Worm (Caenorhabditis elegans): Measurements from ENCODE around the gene daf-2.

Gene daf-2

DNA sequence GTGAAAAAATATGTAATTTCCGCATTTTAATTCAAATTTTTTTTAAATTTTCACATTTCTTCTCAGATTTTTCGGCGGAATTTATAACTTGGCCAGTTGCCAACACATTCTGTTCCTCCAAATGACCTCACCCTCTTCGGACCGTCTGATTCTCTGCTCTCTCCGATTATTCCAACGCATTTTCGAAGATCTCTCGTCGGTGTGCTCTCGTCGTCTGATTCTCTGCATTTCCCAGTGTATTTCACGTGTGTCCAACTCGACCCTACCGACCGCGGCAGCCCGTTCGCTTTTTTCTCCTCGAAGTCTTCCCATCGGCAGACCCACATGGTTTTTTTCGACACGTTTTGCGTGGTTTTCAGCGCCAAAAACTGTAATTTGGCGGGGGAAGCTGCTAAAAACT lies 93.4 kb downstream of the daf-2 start:
- TF ChIP-seq ceh-82 (tag; optimal IDR thresholded peaks at IDR 0.05) (peak in 1 of 3 experiments; percentile 25), blmp-1 (tag; optimal IDR thresholded peaks at IDR 0.05) (peak; percentile 13), lin-14 (GFP tag; optimal IDR thresholded peaks at IDR 0.05) (peak; percentile 79), mep-1 (tag; optimal IDR thresholded peaks at IDR 0.05) (peak; percentile 57), nhr-71 (tag; optimal IDR thresholded peaks at IDR 0.05) (no peak), aha-1 (tag; optimal IDR thresholded peaks at IDR 0.05) (no peak), elt-2 (tag; optimal IDR thresholded peaks at IDR 0.05) (no peak), lin-35 (GFP tag; optimal IDR thresholded peaks at IDR 0.05) (peak; percentile 20 to 28), lin-39 (tag; optimal IDR thresholded peaks at IDR 0.05) (no peak), nhr-85 (tag) (peak; percentile 29), hlh-4 (tag; optimal IDR thresholded peaks at IDR 0.05) (no peak), aly-2 (tag; optimal IDR thresholded peaks at IDR 0.05) (no peak), efl-1 (optimal IDR thresholded peaks at IDR 0.05) (peak; percentile 64 to 68), efl-1 (GFP tag; optimal IDR thresholded peaks at IDR 0.05 in 1 of 2) (peak in 1 of 2 experiments; percentile 32), C34B4.2 (tag; optimal IDR thresholded peaks at IDR 0.05) (no peak), sptf-1 (tag; optimal IDR thresholded peaks at IDR 0.05) (no peak), F16B12.6 (tag; optimal IDR thresholded peaks at IDR 0.05) (peak; percentile 9), tbx-2 (tag; optimal IDR thresholded peaks at IDR 0.05) (peak; percentile 17), dpl-1 (GFP tag; optimal IDR thresholded peaks at IDR 0.05) (peak in 2 of 3 experiments; percentile 32 to 34), egl-27 (tag; optimal IDR thresholded peaks at IDR 0.05) (no peak), unc-130 (tag; optimal IDR thresholded peaks at IDR 0.05) (no peak), snpc-4 (tag; optimal IDR thresholded peaks at IDR 0.05) (no peak), efl-3 (GFP tag; optimal IDR thresholded peaks at IDR 0.05) (no peak), nhr-76 (tag; optimal IDR thresholded peaks at IDR 0.05) (no peak), lsy-2 (tag; optimal IDR thresholded peaks at IDR 0.05) (peak; percentile 25 to 30), lin-15B (tag; optimal IDR thresholded peaks at IDR 0.05) (no peak), snu-23 (GFP tag; optimal IDR thresholded peaks at IDR 0.05) (peak; percentile 45), sox-4 (tag; optimal IDR thresholded peaks at IDR 0.05) (no peak), ama-1 (optimal IDR thresholded peaks at IDR 0.05) (no peak), rnt-1 (tag; optimal IDR thresholded peaks at IDR 0.05) (no peak)

- TF ChIP-seq Y116A8C.19 (tag; optimal IDR thresholded peaks at IDR 0.05; ENCODE audit: borderline replicate concordance) = no peak
- TF ChIP-seq hlh-4 (tag; optimal IDR thresholded peaks at IDR 0.05) = no peak
- TF ChIP-seq efl-1 (optimal IDR thresholded peaks at IDR 0.05) = no peak
- TF ChIP-seq efl-1 (GFP tag; optimal IDR thresholded peaks at IDR 0.05 in 1 of 2) = peak in 1 of 2 experiments; percentile 71
- TF ChIP-seq lin-15B (tag; optimal IDR thresholded peaks at IDR 0.05) = no peak
- no peak for TF ChIP-seq lin-14 (GFP tag; optimal IDR thresholded peaks at IDR 0.05)
- TF ChIP-seq mef-2 (tag; optimal IDR thresholded peaks at IDR 0.05) = no peak
Observed at ce11 chrIII:2946626-2947168, 93.9 kb downstream of the daf-2 start, which contains the start of gene H05C05.1. Gene H05C05.1 (plus strand): TSS chrIII:2947118.

DNA sequence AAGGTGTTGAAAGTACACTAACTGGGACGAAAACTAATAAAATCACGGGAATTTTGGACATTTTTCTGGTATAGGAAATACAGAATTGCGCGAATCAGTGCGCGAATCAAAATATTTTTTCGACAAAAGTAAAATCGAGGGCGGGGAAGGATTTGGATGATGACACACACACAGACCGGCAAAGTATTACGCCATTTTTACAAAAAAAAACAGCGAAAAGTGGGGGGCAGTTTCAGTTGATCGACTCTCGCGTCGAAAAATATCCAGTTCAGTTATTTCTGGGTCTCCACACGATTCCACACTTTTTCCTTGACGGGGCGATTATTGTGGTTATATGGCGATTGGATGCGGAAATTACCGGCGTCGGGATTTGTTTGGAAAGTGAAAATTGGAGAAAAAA lies 94.5 kb downstream of the daf-2 start, which contains the start of gene H05C05.4:
Gene H05C05.4, minus strand, starts transcription at position 101 of the 400 bp plus-strand sequence.
- TF ChIP-seq aly-2 (tag; optimal IDR thresholded peaks at IDR 0.05) (no peak), xbp-1 (tag; optimal IDR thresholded peaks at IDR 0.05) (no peak), blmp-1 (tag; optimal IDR thresholded peaks at IDR 0.05) (peak; percentile 65)

All from whole organism, L1 larva.